Fruit fly (Drosophila melanogaster): ENCODE measurements around the gene CG11583.
A peak's percentile ranks its signal among the peaks of the same experiment; 100 is the strongest.

CG11583 gene

DNA sequence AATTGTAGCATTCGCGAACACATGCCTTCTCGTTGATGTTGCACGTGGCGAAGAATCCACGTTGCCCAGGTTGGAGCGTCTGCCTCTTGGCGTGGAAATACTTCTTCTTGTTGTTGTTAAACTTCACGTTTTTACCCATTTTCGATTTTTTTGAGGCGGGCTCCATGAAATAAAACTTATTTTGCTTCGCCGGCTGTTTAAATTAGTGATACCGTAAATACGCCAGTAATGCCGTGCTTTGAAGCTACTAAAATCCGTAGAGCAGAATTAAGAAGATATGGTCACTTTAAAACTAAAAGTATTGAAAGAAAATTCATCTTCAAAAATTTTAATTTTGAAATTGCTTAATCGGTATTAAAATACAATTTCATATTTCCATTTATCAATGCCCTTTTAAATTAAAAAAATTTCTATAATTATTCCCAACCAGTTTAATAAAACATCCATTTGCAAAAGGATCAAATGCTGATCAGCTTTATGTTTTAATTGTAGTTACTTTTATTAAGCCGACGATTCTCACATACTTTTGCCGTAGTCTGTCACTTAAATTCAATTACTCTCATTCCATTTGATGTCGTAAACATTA, 39.5 kb upstream of the CG11583 start, which contains the start of gene CG15014 (continued):
- peak; percentile 14; the same call in 1 of the 2 replicates for TF ChIP-seq E2f2 (GFP tag; IDR thresholded peaks at IDR 0.05)

DNA sequence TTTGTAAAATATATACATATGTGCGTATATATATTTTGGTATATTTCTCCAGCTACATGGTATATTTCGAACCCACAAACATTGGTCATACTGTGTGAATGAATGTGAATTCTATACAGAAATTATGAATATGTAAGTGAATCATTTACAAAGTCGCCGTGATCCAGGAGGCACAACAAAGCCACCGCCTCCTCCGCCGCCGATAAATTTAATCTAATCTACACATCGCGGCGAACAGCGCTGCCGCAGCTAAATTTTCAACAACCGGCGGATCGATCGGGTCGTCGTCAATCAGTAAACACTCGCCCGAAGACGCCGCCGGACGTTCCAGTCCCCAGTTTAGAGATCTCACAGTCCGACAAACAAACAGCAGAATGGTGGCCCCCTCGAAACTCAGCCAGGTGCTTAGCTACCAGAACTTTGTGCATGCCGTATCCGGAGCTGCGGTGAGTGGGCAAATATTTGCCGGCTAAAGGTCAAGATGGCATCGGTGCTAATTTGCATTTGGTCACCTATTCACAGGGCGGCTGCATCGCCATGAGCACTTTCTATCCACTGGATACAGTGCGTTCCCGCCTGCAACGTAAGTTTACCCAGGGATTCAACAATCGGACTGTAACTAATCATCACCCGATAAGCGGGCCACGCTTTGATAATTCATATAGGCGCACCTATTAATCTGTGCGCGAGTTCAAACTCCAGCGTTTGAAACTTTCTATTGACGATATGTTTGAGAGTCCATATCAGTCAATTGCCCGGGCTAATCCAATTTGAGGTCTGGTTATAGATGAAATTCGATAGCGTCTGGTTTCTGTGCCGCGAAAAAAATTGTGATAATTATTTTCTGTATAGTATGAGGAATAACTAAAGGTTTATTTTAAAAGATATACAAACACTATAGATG, 36.3 kb upstream of the CG11583 start, which contains the start of gene PMP34:
Gene PMP34, plus strand, starts transcription at position 79 of the 904 bp plus-strand sequence.
- no peak for TF ChIP-seq CG7963 (GFP tag; IDR thresholded peaks at IDR 0.05; ENCODE audit: partially characterized antibody)
- peak; percentile 26 for TF ChIP-seq trem (tag; optimal IDR thresholded peaks at IDR 0.05)
- TF ChIP-seq gce (GFP tag; IDR thresholded peaks at IDR 0.05) = 0 out of 3 replicates have a peak, but pooled peaks have one; percentile 29
- TF ChIP-seq Fer2 (tag; optimal IDR thresholded peaks at IDR 0.05) = no peak
- TF ChIP-seq MBD-R2 (GFP tag; IDR thresholded peaks at IDR 0.05) = peak; percentile 69
- TF ChIP-seq tap (tag; optimal IDR thresholded peaks at IDR 0.05) = no peak
- peak; percentile 83 for TF ChIP-seq grn (GFP tag; optimal IDR thresholded peaks at IDR 0.05)
- peak; percentile 35 for TF ChIP-seq Myb (GFP tag; optimal IDR thresholded peaks at IDR 0.05)
- TF ChIP-seq CG12769 (tag; optimal IDR thresholded peaks at IDR 0.05) = peak; percentile 87
- no peak for TF ChIP-seq NC2β (GFP tag; optimal IDR thresholded peaks at IDR 0.05)
- TF ChIP-seq CG12659 (GFP tag; optimal IDR thresholded peaks at IDR 0.05) = peak; percentile 33
- TF ChIP-seq vvl (GFP tag; IDR thresholded peaks at IDR 0.05) = 0 out of 2 replicates have a peak, but pooled peaks have one; percentile 52
- no peak for TF ChIP-seq CrebB (tag; optimal IDR thresholded peaks at IDR 0.05)
- TF ChIP-seq gfzf (GFP tag; optimal IDR thresholded peaks at IDR 0.05) = peak; percentile 63
- no peak for TF ChIP-seq CG12104 (GFP tag; optimal IDR thresholded peaks at IDR 0.05)
- TF ChIP-seq Jarid2 (GFP tag; optimal IDR thresholded peaks at IDR 0.05) = peak; percentile 31
- no peak for TF ChIP-seq Ssrp (tag; optimal IDR thresholded peaks at IDR 0.05)
- no peak for TF ChIP-seq CG11723 (GFP tag; optimal IDR thresholded peaks at IDR 0.05)
- TF ChIP-seq CG4854 (GFP tag; optimal IDR thresholded peaks at IDR 0.05) = no peak
- peak; percentile 40; the same call in 1 of the 3 replicates for TF ChIP-seq CG34422 (GFP tag; IDR thresholded peaks at IDR 0.05)
- no peak for TF ChIP-seq CG4730 (GFP tag; IDR thresholded peaks at IDR 0.05)
- no peak for TF ChIP-seq CG16779 (GFP tag; IDR thresholded peaks at IDR 0.05)
- TF ChIP-seq E2f2 (GFP tag; IDR thresholded peaks at IDR 0.05) = peak; percentile 11; the same call in 1 of the 2 replicates
- TF ChIP-seq Dbx (GFP tag; IDR thresholded peaks at IDR 0.05) = 0 out of 3 replicates have a peak, but pooled peaks have one; percentile 18
- TF ChIP-seq CG13775 (GFP tag; optimal IDR thresholded peaks at IDR 0.05) = no peak
- peak in 1 of 2 experiments; percentile 83 for TF ChIP-seq Hr78 (GFP tag; optimal IDR thresholded peaks at IDR 0.05)
- peak; percentile 24 for TF ChIP-seq CG4617 (GFP tag; optimal IDR thresholded peaks at IDR 0.05; ENCODE audit: borderline replicate concordance)
- TF ChIP-seq stwl (tag; optimal IDR thresholded peaks at IDR 0.05) = peak; percentile 69
- TF ChIP-seq sima (GFP tag; optimal IDR thresholded peaks at IDR 0.05) = no peak
- TF ChIP-seq CG7745 (tag; optimal IDR thresholded peaks at IDR 0.05) = no peak
- TF ChIP-seq corto (GFP tag; optimal IDR thresholded peaks at IDR 0.05) = no peak
- peak; percentile 57; the same call in 1 of the 2 replicates for TF ChIP-seq GATAe (GFP tag; conservative IDR thresholded peaks at IDR 0.05)
- no peak for TF ChIP-seq CG18599 (GFP tag; optimal IDR thresholded peaks at IDR 0.05)
- peak; percentile 72 for TF ChIP-seq sug (tag; optimal IDR thresholded peaks at IDR 0.05)
- TF ChIP-seq btn (GFP tag; optimal IDR thresholded peaks at IDR 0.05) = no peak
- 0 out of 2 replicates have a peak, but pooled peaks have one; percentile 14 for TF ChIP-seq sob (GFP tag; IDR thresholded peaks at IDR 0.05)
- TF ChIP-seq CG9797 (GFP tag; optimal IDR thresholded peaks at IDR 0.05) = peak; percentile 46
- TF ChIP-seq exex (tag; optimal IDR thresholded peaks at IDR 0.05) = peak; percentile 70
- TF ChIP-seq CG34376 (GFP tag; optimal IDR thresholded peaks at IDR 0.05) = peak; percentile 45
- TF ChIP-seq run (tag; optimal IDR thresholded peaks at IDR 0.05) = no peak
- TF ChIP-seq CG30403 (GFP tag; optimal IDR thresholded peaks at IDR 0.05) = no peak
- TF ChIP-seq CG2199 (GFP tag; IDR thresholded peaks at IDR 0.05) = 0 out of 3 replicates have a peak, but pooled peaks have one; percentile 29
- peak; percentile 34 for TF ChIP-seq YL-1 (GFP tag; optimal IDR thresholded peaks at IDR 0.05)
- TF ChIP-seq hkb (optimal IDR thresholded peaks at IDR 0.05) = no peak
- TF ChIP-seq hkb (GFP tag; IDR thresholded peaks at IDR 0.05) = 0 out of 2 replicates have a peak, but pooled peaks have one; percentile 17
